Fruit fly (Drosophila melanogaster): ENCODE results near the gene CG14841.

The CG14841 gene

DNA sequence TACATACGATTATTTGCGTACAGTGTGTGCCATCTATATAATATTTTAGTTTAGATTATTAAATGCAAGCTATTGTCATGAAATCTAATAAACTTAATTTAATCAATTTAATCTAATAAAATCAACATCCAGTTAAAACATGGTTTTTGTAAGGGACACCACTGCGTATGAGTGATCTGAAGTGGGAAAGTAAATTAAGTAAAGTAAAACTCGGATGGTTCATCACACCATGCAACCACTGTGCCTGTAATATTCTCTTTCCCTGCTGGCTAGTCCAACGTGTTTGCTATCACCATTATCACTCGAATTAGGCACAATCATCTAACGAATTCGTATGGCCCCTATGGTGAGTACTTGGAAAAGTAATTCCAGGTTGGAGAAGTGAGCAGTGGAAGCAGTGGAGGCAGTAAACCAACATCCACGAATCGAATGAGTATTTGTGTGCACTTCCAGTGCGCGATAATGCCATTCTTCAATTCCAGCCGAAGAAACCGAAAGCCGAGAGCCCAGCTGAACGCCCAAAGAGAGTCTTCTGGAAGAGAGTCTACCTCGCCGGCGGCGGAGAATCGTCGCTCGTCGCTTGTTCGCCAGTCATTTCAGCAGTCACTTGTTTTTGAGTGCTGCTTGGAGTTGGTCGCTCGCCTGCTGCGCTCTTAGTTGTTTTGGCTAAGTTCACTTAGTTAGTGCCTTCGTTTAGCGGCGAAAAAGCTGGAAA, 26.6 kb upstream of the CG14841 start, which contains the start of gene red (continued):
- TF ChIP-seq Ets65A (GFP tag) (peak; percentile 92), Aef1 (GFP tag; IDR thresholded peaks at IDR 0.05) (peak; percentile 63), CG8359 (GFP tag; optimal IDR thresholded peaks at IDR 0.05; ENCODE audit: borderline replicate concordance) (no peak), HmgD (GFP tag; optimal IDR thresholded peaks at IDR 0.05) (no peak), ab (GFP tag; optimal IDR thresholded peaks at IDR 0.05) (no peak), Vsx1 (GFP tag; optimal IDR thresholded peaks at IDR 0.05) (peak; percentile 32), CG11504 (tag; optimal IDR thresholded peaks at IDR 0.05) (peak; percentile 84), CG10462 (GFP tag; optimal IDR thresholded peaks at IDR 0.05) (peak; percentile 10), CTCF (GFP tag; optimal IDR thresholded peaks at IDR 0.05) (peak; percentile 28), hbn (GFP tag; IDR thresholded peaks at IDR 0.05; ENCODE audit: partially characterized antibody) (no peak), Lim3 (GFP tag; IDR thresholded peaks at IDR 0.05) (peak; percentile 39; the same call in 1 of the 2 replicates), Taf1 (GFP tag; IDR thresholded peaks at IDR 0.05) (peak; percentile 66), CG15696 (tag; optimal IDR thresholded peaks at IDR 0.05) (peak; percentile 27), crp (GFP tag; optimal IDR thresholded peaks at IDR 0.05) (peak in 1 of 2 experiments; percentile 19), ERR (GFP tag; optimal IDR thresholded peaks at IDR 0.05) (peak; percentile 17), CG10543 (GFP tag; optimal IDR thresholded peaks at IDR 0.05) (peak; percentile 77), CG11695 (GFP tag; IDR thresholded peaks at IDR 0.05) (peak; percentile 83), GATAe (GFP tag; conservative IDR thresholded peaks at IDR 0.05) (peak; percentile 52), scrt (GFP tag; optimal IDR thresholded peaks at IDR 0.05) (peak; percentile 68), CG14014 (GFP tag; IDR thresholded peaks at IDR 0.05) (peak; percentile 80), Awh (GFP tag; IDR thresholded peaks at IDR 0.05) (peak; percentile 52; the same call in 1 of the 2 replicates), Sry-β (GFP tag; optimal IDR thresholded peaks at IDR 0.05) (no peak), Mrtf (GFP tag; IDR thresholded peaks at IDR 0.05) (peak; percentile 43; the same call in 1 of the 3 replicates), HHEX (GFP tag; optimal IDR thresholded peaks at IDR 0.05) (peak; percentile 82), lola (GFP tag; optimal IDR thresholded peaks at IDR 0.05) (peak in 1 of 3 experiments; percentile 35), ftz-f1 (GFP tag; optimal IDR thresholded peaks at IDR 0.05) (no peak), slbo (GFP tag; IDR thresholded peaks at IDR 0.05) (peak; percentile 80), seq (GFP tag; IDR thresholded peaks at IDR 0.05) (peak; percentile 65), ac (GFP tag; optimal IDR thresholded peaks at IDR 0.05) (no peak), CG6654 (GFP tag; optimal IDR thresholded peaks at IDR 0.05) (no peak), CG14710 (tag; optimal IDR thresholded peaks at IDR 0.05) (peak; percentile 31), hth (optimal IDR thresholded peaks at IDR 0.05) (no peak), CG13296 (GFP tag; optimal IDR thresholded peaks at IDR 0.05) (peak; percentile 65), dpn (GFP tag; optimal IDR thresholded peaks at IDR 0.05) (peak; percentile 49 to 66), ranshi (GFP tag; IDR thresholded peaks at IDR 0.05) (peak; percentile 70; the same call in 1 of the 2 replicates), Lhr (GFP tag; optimal IDR thresholded peaks at IDR 0.05) (no peak), gt (GFP tag; IDR thresholded peaks at IDR 0.05) (no peak), CG6854 (GFP tag; optimal IDR thresholded peaks at IDR 0.05) (peak; percentile 62), kni (GFP tag; optimal IDR thresholded peaks at IDR 0.05) (peak; percentile 50), pfk (GFP tag; optimal IDR thresholded peaks at IDR 0.05) (peak; percentile 13), CG18476 (GFP tag; optimal IDR thresholded peaks at IDR 0.05) (peak; percentile 33), fd96Cb (tag; optimal IDR thresholded peaks at IDR 0.05) (peak; percentile 63), abd-A (tag; optimal IDR thresholded peaks at IDR 0.05) (peak; percentile 35), CG15073 (GFP tag; optimal IDR thresholded peaks at IDR 0.05) (no peak), CG33557 (GFP tag; optimal IDR thresholded peaks at IDR 0.05) (no peak), Stat92E (GFP tag; optimal IDR thresholded peaks at IDR 0.05) (peak in 1 of 3 experiments; percentile 9), Dip2 (GFP tag; IDR thresholded peaks at IDR 0.05) (no peak), klu (GFP tag; IDR thresholded peaks at IDR 0.05) (no peak), bowl (GFP tag; IDR thresholded peaks at IDR 0.05) (no peak)

Measured in whole organism, embryonic.